Worm (Caenorhabditis elegans): ENCODE results near the gene ZC13.1.

DNA sequence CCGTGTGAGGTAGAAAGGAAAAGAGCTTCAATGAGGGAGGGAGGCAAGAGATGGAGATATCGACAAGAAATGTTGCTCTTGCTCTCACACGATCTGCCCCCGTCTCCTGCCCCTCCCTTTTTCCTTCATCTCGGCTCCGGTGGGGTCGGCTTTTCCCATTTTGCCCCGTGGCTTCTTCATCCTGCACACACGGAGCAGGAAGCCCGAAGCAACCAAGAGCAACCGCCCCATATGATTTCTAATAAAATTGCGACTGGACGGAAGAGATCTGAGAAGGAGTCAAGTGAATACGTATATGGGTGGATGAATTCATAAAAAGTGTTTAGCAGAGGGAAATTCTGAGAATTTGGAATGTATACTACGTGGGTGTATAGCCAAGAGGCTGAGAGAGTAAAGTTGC lies 32.4 kb upstream of the ZC13.1 start:
- no peak for TF ChIP-seq nhr-23 (tag; optimal IDR thresholded peaks at IDR 0.05)
- TF ChIP-seq ama-1 (optimal IDR thresholded peaks at IDR 0.05), result no peak
- TF ChIP-seq jun-1 (tag; optimal IDR thresholded peaks at IDR 0.05), result no peak
- no peak for TF ChIP-seq nhr-77 (tag; optimal IDR thresholded peaks at IDR 0.05)
